Worm (Caenorhabditis elegans) whole organism, young adult: ENCODE measurements around the gene K05F1.13.

Experiments used
- akir-1 ChIP-seq: fragments of 200-800 bp; sonication (Bioruptor generic); optimal IDR thresholded peaks from 2 replicates; lab custom pipeline; 2018; ENCODE audit warnings: mild to moderate bottlenecking, missing genetic modification characterization, moderate library complexity, missing compliant biosample characterization
- aptf-2 ChIP-seq: fragments of 200-800 bp; sonication (Bioruptor generic); conservative IDR thresholded peaks from 2 replicates; pipeline ENCODE4 v1.3.6; 2022; ENCODE audit warnings: missing genetic modification reagents, missing genetic modification characterization, missing compliant biosample characterization
- ceh-100 ChIP-seq: fragments of 200-800 bp; sonication (Bioruptor generic); IDR thresholded peaks from 2 replicates; pipeline ENCODE4 v1.3.6; 2022; ENCODE audit warnings: missing genetic modification reagents, missing genetic modification characterization, missing compliant biosample characterization
- hmg-1.2 ChIP-seq: fragments of 200-800 bp; sonication (Bioruptor generic); IDR thresholded peaks from 2 replicates; pipeline ENCODE4 v1.3.6; 2022; ENCODE audit warnings: missing genetic modification reagents, missing genetic modification characterization, missing compliant biosample characterization
- lin-35 ChIP-seq, 3 experiments: fragments of 150-350 bp in 2 of 3; sonication (generic microtip) in 1 of 3; optimal IDR thresholded peaks; 2 replicates each; lab custom pipeline; 2014 to 2018; ENCODE audit warnings: missing biosample characterization in 3 of 3, missing genetic modification characterization in 3 of 3, missing genetic modification reagents in 3 of 3
- unc-62 ChIP-seq: fragments of 150-350 bp; optimal IDR thresholded peaks from 2 replicates; lab custom pipeline; 2014; ENCODE audit warnings: missing biosample characterization, missing genetic modification reagents, missing genetic modification characterization

DNA sequence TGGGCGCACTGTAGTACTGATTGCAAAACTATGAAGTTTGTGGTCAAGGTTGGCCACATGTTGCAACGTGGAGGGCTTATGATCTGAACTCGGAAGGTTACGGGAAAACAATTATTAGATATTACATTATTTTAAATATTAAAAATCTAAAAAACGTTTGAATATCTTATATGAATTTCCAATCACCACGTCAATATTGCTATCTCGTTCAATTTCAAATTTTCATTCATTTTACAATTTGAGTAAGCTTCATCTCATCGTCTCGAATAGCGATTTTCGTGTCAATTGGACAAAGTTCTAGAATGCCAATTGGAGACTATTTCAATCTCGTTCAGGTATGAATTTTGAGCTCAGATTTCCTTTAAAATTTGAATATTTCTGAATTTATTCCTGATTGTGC is 27.4 kb downstream of the K05F1.13 start, which contains the start of gene ZK1248.20:
- TF ChIP-seq ceh-100 (no peak), aptf-2 (GFP tag; lab: Robert Waterston, UW) (no peak), lin-35 (GFP tag; optimal IDR thresholded peaks at IDR 0.05; lab: Kevin White, UChicago) (no peak), hmg-1.2 (GFP tag; lab: Robert Waterston, UW) (no peak), unc-62 (no peak), akir-1 (GFP tag; lab: Kevin White, UChicago) (no peak)
